Fruit fly (Drosophila melanogaster): ENCODE results near the gene mRNA-cap.

DNA sequence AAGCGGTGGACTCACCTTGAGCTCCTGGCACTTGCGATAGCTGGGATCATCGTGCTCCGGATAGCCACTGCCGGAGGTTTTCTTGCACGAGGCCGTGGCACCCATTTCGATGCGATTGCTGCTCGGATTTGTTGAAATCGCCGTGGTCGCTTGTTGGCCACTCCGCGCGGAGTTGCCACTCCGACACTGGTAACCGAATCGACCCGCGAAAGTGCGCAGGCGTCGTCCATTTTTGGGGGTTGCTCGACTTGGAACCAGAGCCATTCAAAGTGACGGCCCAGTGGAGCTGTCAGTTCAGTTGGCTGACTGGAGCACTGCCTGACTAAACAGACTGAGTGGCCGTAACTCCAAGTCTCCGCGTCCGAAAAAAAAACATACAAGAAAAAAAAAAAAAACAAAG, 23.5 kb upstream of the mRNA-cap start, which contains the start of the genes CG13404 and na:
- TF ChIP-seq CTCF (optimal IDR thresholded peaks at IDR 0.05) (no peak), CG8478 (optimal IDR thresholded peaks at IDR 0.05) (no peak)

Measured in S2 (cell line).